Worm (Caenorhabditis elegans): ENCODE results near the gene srt-47.
A peak's percentile ranks its signal among the peaks of the same experiment; 100 is the strongest.

Gene srt-47

DNA sequence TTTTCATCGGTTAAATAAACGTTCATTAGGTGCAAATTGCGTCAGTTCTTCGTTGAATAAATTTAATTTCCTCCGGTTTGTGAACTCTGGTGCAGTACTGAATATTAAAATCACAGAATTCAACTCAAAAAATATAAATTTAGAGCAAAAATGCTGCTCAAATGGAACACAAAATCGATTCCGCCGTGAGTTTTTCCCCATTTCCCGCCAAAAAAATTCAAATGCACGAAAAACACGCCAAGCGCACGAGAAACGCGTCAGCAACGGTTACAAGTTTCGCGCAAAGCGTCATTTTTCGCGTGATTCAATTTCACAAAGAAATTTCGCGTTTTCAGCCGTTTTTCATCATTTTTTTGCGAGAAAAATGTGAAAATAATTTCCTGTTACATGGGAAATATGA is 13.7 kb downstream of the srt-47 start, which contains the start of gene hrpu-1 (continued):
- TF ChIP-seq F10B5.3 (tag; optimal IDR thresholded peaks at IDR 0.05) (no peak), T26A8.4 (GFP tag; IDR thresholded peaks at IDR 0.05) (peak; percentile 76), tag-97 (GFP tag; IDR thresholded peaks at IDR 0.05) (no peak), set-16 (GFP tag; IDR thresholded peaks at IDR 0.05) (no peak), ceh-28 (tag; optimal IDR thresholded peaks at IDR 0.05) (no peak), nhr-102 (tag; optimal IDR thresholded peaks at IDR 0.05) (peak; percentile 75), nhr-25 (tag; optimal IDR thresholded peaks at IDR 0.05; ENCODE audit: borderline replicate concordance, insufficient read depth) (no peak), vab-7 (GFP tag; IDR thresholded peaks at IDR 0.05) (peak; percentile 38; the same call in 1 of the 2 replicates), ctbp-1 (GFP tag; IDR thresholded peaks at IDR 0.05) (0 out of 2 replicates have a peak, but pooled peaks have one; percentile 40), zip-11 (GFP tag; IDR thresholded peaks at IDR 0.05) (no peak), dmd-8 (GFP tag; IDR thresholded peaks at IDR 0.05) (no peak), gei-8 (GFP tag; optimal IDR thresholded peaks at IDR 0.05) (no peak), nhr-10 (tag; optimal IDR thresholded peaks at IDR 0.05) (no peak), ztf-11 (tag; optimal IDR thresholded peaks at IDR 0.05) (no peak), hif-1 (tag; optimal IDR thresholded peaks at IDR 0.05) (peak in 1 of 2 experiments; percentile 52), mdl-1 (tag; optimal IDR thresholded peaks at IDR 0.05) (no peak), nhr-237 (tag; optimal IDR thresholded peaks at IDR 0.05) (peak; percentile 31), duxl-1 (tag; optimal IDR thresholded peaks at IDR 0.05; ENCODE audit: poor library complexity) (no peak), madf-9 (GFP tag; conservative IDR thresholded peaks at IDR 0.05) (0 out of 2 replicates have a peak, but pooled peaks have one; percentile 20), hlh-30 (tag; optimal IDR thresholded peaks at IDR 0.05; ENCODE audit: insufficient read depth) (peak; percentile 88), rbr-2 (tag; optimal IDR thresholded peaks at IDR 0.05) (peak; percentile 77), T20F7.1 (GFP tag; optimal IDR thresholded peaks at IDR 0.05) (no peak), Y48G9A.11 (GFP tag; IDR thresholded peaks at IDR 0.05) (peak; percentile 71), dmd-6 (GFP tag; IDR thresholded peaks at IDR 0.05) (peak; percentile 62), aha-1 (tag) (peak; percentile 97), ceh-82 (tag; optimal IDR thresholded peaks at IDR 0.05) (no peak), attf-4 (tag; optimal IDR thresholded peaks at IDR 0.05) (no peak), lin-38 (GFP tag; IDR thresholded peaks at IDR 0.05) (peak; percentile 85), lin-39 (tag; optimal IDR thresholded peaks at IDR 0.05) (no peak), dve-1 (tag; optimal IDR thresholded peaks at IDR 0.05; ENCODE audit: insufficient read depth) (peak; percentile 91), php-3 (GFP tag; IDR thresholded peaks at IDR 0.05) (no peak), lim-7 (GFP tag; IDR thresholded peaks at IDR 0.05) (no peak), F44E2.7 (GFP tag; IDR thresholded peaks at IDR 0.05) (no peak), jun-1 (tag; optimal IDR thresholded peaks at IDR 0.05) (peak; percentile 50), dmd-9 (GFP tag; IDR thresholded peaks at IDR 0.05) (0 out of 2 replicates have a peak, but pooled peaks have one; percentile 44), unc-130 (GFP tag; optimal IDR thresholded peaks at IDR 0.05) (peak; percentile 43), hmg-1.1 (GFP tag; IDR thresholded peaks at IDR 0.05) (peak; percentile 77), arid-1 (GFP tag; conservative IDR thresholded peaks at IDR 0.05) (peak; percentile 53; the same call in 1 of the 2 replicates), daf-8 (GFP tag; IDR thresholded peaks at IDR 0.05) (no peak), egl-27 (tag; optimal IDR thresholded peaks at IDR 0.05) (no peak), nhr-11 (tag; optimal IDR thresholded peaks at IDR 0.05) (peak; percentile 57), mep-1 (tag; optimal IDR thresholded peaks at IDR 0.05) (peak; percentile 80), lin-13 (GFP tag; optimal IDR thresholded peaks at IDR 0.05) (peak; percentile 48), F37D6.2 (tag; optimal IDR thresholded peaks at IDR 0.05) (peak; percentile 55)

All from whole organism, L4 larva.